Fruit fly (Drosophila melanogaster): ENCODE data around the gene nom.

DNA sequence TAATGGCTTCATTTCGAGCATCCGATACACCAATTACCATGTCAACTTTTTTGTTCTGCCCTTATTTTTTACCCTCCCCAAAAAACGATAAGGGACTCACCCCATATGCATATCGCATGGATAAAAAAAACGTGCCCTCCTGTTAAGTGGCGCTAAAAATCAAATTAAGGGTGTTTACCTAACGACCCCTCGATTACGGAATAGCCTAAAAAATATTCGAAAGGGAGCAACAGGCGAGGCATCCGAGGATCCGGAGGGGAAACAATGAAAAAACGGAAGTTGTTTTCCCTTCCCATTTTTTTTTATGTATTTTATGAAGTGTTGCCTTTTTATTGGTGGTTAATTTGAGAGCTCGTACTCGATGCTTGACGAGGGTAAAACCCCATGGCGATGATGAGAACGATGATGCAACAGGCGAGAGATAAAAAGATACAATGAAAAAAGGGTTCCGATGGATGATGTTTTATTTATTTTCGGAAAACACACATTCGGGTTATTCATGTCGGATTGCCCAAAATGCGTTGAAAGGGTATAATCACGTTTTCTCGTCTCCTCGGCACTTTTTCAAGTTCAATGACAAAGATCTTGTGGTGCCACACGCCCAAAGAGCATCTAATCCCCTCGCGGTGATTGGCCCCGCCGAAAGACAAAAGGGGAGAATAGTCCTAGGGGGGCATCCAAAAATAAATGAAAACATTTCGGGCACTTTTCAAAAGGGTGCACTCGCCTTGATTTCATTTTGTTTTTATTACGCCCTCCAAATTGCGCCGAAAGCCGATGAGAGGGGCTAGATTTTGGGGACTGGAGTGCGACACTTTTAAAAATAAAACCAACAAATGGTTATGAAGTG is 38.4 kb upstream of the nom start, which contains the start of gene CG44227:
- no peak for TF ChIP-seq CG32121 (GFP tag; IDR thresholded peaks at IDR 0.05)
- TF ChIP-seq D1 (tag; optimal IDR thresholded peaks at IDR 0.05), result no peak
- TF ChIP-seq CG12605 (GFP tag; IDR thresholded peaks at IDR 0.05), result no peak
- no peak for TF ChIP-seq CG13204 (GFP tag; optimal IDR thresholded peaks at IDR 0.05)
- no peak for TF ChIP-seq gl (tag; optimal IDR thresholded peaks at IDR 0.05)
- TF ChIP-seq fd96Ca (GFP tag; IDR thresholded peaks at IDR 0.05), result no peak
- TF ChIP-seq CG15710 (tag; optimal IDR thresholded peaks at IDR 0.05), result no peak
- TF ChIP-seq rn (GFP tag; IDR thresholded peaks at IDR 0.05), result no peak
- TF ChIP-seq CG4496 (GFP tag; IDR thresholded peaks at IDR 0.05), result no peak

All from whole organism, pupa.